Fruit fly (Drosophila melanogaster) whole organism, pupa: ENCODE results near the gene obe.

Source experiments
- CG10348 ChIP-seq: fragments of 200-800 bp; sonication (Bioruptor generic); IDR thresholded peaks from 2 replicates; pipeline ENCODE4 v1.3.6; 2022; ENCODE audit warnings: missing biosample characterization, missing genetic modification characterization
- CG14655 ChIP-seq: fragments of 200-800 bp; sonication (Bioruptor generic); optimal IDR thresholded peaks from 3 replicates; lab custom pipeline; 2017; ENCODE audit warnings: mild to moderate bottlenecking, missing biosample characterization, missing genetic modification reagents, missing genetic modification characterization
- CG17806 ChIP-seq: fragments of 200-800 bp; sonication (Bioruptor generic); optimal IDR thresholded peaks from 2 replicates; lab custom pipeline; 2018; ENCODE audit warnings: missing biosample characterization, mild to moderate bottlenecking, missing genetic modification characterization, moderate library complexity
- CG34367 ChIP-seq: fragments of 200-800 bp; sonication (Bioruptor generic); optimal IDR thresholded peaks from 2 replicates; lab custom pipeline; 2018; ENCODE audit warnings: missing biosample characterization, mild to moderate bottlenecking, missing genetic modification characterization
- CG8159 ChIP-seq: fragments of 200-800 bp; sonication (Bioruptor generic); optimal IDR thresholded peaks from 3 replicates; lab custom pipeline; 2018; ENCODE audit warnings: missing biosample characterization, mild to moderate bottlenecking, missing genetic modification characterization, moderate library complexity
- CG9948 ChIP-seq: fragments of 200-800 bp; sonication (Bioruptor generic); optimal IDR thresholded peaks from 2 replicates; lab custom pipeline; 2018; ENCODE audit warnings: missing biosample characterization, mild to moderate bottlenecking, missing genetic modification characterization, moderate library complexity
- EcR ChIP-seq: fragments of 200-800 bp; sonication (Bioruptor generic); optimal IDR thresholded peaks from 3 replicates; lab custom pipeline; 2019; ENCODE audit warnings: missing biosample characterization, missing genetic modification characterization, mild to moderate bottlenecking, moderate library complexity, missing genetic modification reagents
- Pif1A ChIP-seq: fragments of 200-800 bp; sonication (Bioruptor generic); optimal IDR thresholded peaks from 3 replicates; lab custom pipeline; 2016; ENCODE audit warnings: missing biosample characterization, missing genetic modification characterization
- fd96Ca ChIP-seq: fragments of 200-800 bp; sonication (Bioruptor generic); IDR thresholded peaks from 3 replicates; pipeline ENCODE4 v1.3.6; 2022; ENCODE audit warnings: missing biosample characterization, missing genetic modification characterization
- rn ChIP-seq: fragments of 200-800 bp; sonication (Bioruptor generic); IDR thresholded peaks from 2 replicates; pipeline ENCODE4 v1.3.6; 2022; ENCODE audit warnings: missing biosample characterization, missing genetic modification characterization

DNA sequence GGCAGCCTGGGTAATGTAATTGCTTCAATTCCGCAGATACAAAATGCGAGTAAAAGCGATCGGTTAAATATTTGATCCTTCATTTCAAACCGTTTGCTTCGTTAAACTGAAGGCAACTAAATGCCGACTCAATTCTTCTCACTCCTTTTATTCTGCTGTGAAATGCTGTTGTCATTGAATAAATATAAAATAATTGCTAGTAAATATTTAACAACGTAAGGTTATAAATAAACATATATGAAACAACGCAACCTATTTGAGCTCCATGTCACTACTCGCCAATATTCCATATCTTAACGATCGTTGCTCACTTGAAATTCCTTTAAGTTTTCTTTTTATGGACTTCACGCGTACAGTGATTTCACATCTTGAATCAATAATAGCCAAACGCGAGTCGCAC is 24.0 kb downstream of the obe start, which contains the start of gene CG44013:
- TF ChIP-seq CG9948 (tag; lab: Kevin White, UChicago) (no peak), fd96Ca (no peak), CG10348 (GFP tag; lab: Robert Waterston, UW) (no peak), EcR (GFP tag; lab: Kevin White, UChicago) (no peak), CG17806 (tag; lab: Kevin White, UChicago) (no peak), rn (no peak), CG14655 (GFP tag; lab: Kevin White, UChicago) (no peak), Pif1A (GFP tag; lab: Kevin White, UChicago) (no peak), CG34367 (tag; lab: Kevin White, UChicago) (no peak), CG8159 (tag; lab: Kevin White, UChicago) (no peak)
